Fruit fly (Drosophila melanogaster) whole organism, pupa: ENCODE results near the gene CG7728.

ENCODE experiments used
- CG10348 ChIP-seq: fragments of 200-800 bp; sonication (Bioruptor generic); IDR thresholded peaks from 2 replicates; pipeline ENCODE4 v1.3.6; 2022; ENCODE audit warnings: missing biosample characterization, missing genetic modification characterization
- CG12605 ChIP-seq: fragments of 200-800 bp; sonication (Bioruptor generic); IDR thresholded peaks from 2 replicates; pipeline ENCODE4 v1.3.6; 2022; ENCODE audit warnings: missing biosample characterization, missing genetic modification characterization
- CG13204 ChIP-seq: fragments of 200-800 bp; sonication (Bioruptor generic); optimal IDR thresholded peaks from 2 replicates; lab custom pipeline; 2018; ENCODE audit warnings: missing biosample characterization, mild to moderate bottlenecking, missing genetic modification characterization, moderate library complexity
- CG14655 ChIP-seq: fragments of 200-800 bp; sonication (Bioruptor generic); optimal IDR thresholded peaks from 3 replicates; lab custom pipeline; 2017; ENCODE audit warnings: mild to moderate bottlenecking, missing biosample characterization, missing genetic modification reagents, missing genetic modification characterization
- CG15710 ChIP-seq: fragments of 200-800 bp; sonication (Bioruptor generic); optimal IDR thresholded peaks from 2 replicates; lab custom pipeline; 2018; ENCODE audit warnings: missing biosample characterization, mild to moderate bottlenecking, missing genetic modification characterization, moderate library complexity
- CG17806 ChIP-seq: fragments of 200-800 bp; sonication (Bioruptor generic); optimal IDR thresholded peaks from 2 replicates; lab custom pipeline; 2018; ENCODE audit warnings: missing biosample characterization, mild to moderate bottlenecking, missing genetic modification characterization, moderate library complexity
- CG32121 ChIP-seq: fragments of 200-800 bp; sonication (Bioruptor generic); IDR thresholded peaks from 2 replicates; pipeline ENCODE4 v1.3.6; 2022; ENCODE audit warnings: missing biosample characterization, missing genetic modification characterization
- CG34367 ChIP-seq: fragments of 200-800 bp; sonication (Bioruptor generic); optimal IDR thresholded peaks from 2 replicates; lab custom pipeline; 2018; ENCODE audit warnings: missing biosample characterization, mild to moderate bottlenecking, missing genetic modification characterization
- CG4496 ChIP-seq: fragments of 200-800 bp; sonication (Bioruptor generic); IDR thresholded peaks from 3 replicates; pipeline ENCODE4 v1.3.6; 2022; ENCODE audit warnings: missing biosample characterization, missing genetic modification characterization
- CG8159 ChIP-seq: fragments of 200-800 bp; sonication (Bioruptor generic); optimal IDR thresholded peaks from 3 replicates; lab custom pipeline; 2018; ENCODE audit warnings: missing biosample characterization, mild to moderate bottlenecking, missing genetic modification characterization, moderate library complexity
- CG8301 ChIP-seq: fragments of 200-800 bp; sonication (Bioruptor generic); optimal IDR thresholded peaks from 2 replicates; lab custom pipeline; 2018; ENCODE audit warnings: missing biosample characterization, mild to moderate bottlenecking, missing genetic modification characterization
- CG9948 ChIP-seq: fragments of 200-800 bp; sonication (Bioruptor generic); optimal IDR thresholded peaks from 2 replicates; lab custom pipeline; 2018; ENCODE audit warnings: missing biosample characterization, mild to moderate bottlenecking, missing genetic modification characterization, moderate library complexity
- D1 ChIP-seq: fragments of 200-800 bp; sonication (Bioruptor generic); optimal IDR thresholded peaks from 2 replicates; lab custom pipeline; 2018; ENCODE audit warnings: missing biosample characterization, mild to moderate bottlenecking, missing genetic modification characterization, moderate library complexity
- EcR ChIP-seq: fragments of 200-800 bp; sonication (Bioruptor generic); optimal IDR thresholded peaks from 3 replicates; lab custom pipeline; 2019; ENCODE audit warnings: missing biosample characterization, missing genetic modification characterization, mild to moderate bottlenecking, moderate library complexity, missing genetic modification reagents
- Ets98B ChIP-seq: fragments of 200-800 bp; sonication (Bioruptor generic); IDR thresholded peaks from 2 replicates; pipeline ENCODE4 v1.3.6; 2022; ENCODE audit warnings: missing biosample characterization, missing genetic modification characterization
- Pif1A ChIP-seq: fragments of 200-800 bp; sonication (Bioruptor generic); optimal IDR thresholded peaks from 3 replicates; lab custom pipeline; 2016; ENCODE audit warnings: missing biosample characterization, missing genetic modification characterization
- Pif1B ChIP-seq: fragments of 200-800 bp; sonication (Bioruptor generic); optimal IDR thresholded peaks from 3 replicates; lab custom pipeline; 2016; ENCODE audit warnings: missing biosample characterization, missing genetic modification characterization
- Snoo ChIP-seq: fragments of 200-800 bp; sonication (Bioruptor generic); optimal IDR thresholded peaks from 3 replicates; lab custom pipeline; 2017; ENCODE audit warnings: missing biosample characterization, mild to moderate bottlenecking, missing genetic modification characterization, inconsistent platforms
- fd96Ca ChIP-seq: fragments of 200-800 bp; sonication (Bioruptor generic); IDR thresholded peaks from 3 replicates; pipeline ENCODE4 v1.3.6; 2022; ENCODE audit warnings: missing biosample characterization, missing genetic modification characterization
- gl ChIP-seq: fragments of 200-800 bp; sonication (Bioruptor generic); optimal IDR thresholded peaks from 2 replicates; lab custom pipeline; 2018; ENCODE audit warnings: missing biosample characterization, mild to moderate bottlenecking, missing genetic modification characterization
- rn ChIP-seq: fragments of 200-800 bp; sonication (Bioruptor generic); IDR thresholded peaks from 2 replicates; pipeline ENCODE4 v1.3.6; 2022; ENCODE audit warnings: missing biosample characterization, missing genetic modification characterization

The CG7728 gene

DNA sequence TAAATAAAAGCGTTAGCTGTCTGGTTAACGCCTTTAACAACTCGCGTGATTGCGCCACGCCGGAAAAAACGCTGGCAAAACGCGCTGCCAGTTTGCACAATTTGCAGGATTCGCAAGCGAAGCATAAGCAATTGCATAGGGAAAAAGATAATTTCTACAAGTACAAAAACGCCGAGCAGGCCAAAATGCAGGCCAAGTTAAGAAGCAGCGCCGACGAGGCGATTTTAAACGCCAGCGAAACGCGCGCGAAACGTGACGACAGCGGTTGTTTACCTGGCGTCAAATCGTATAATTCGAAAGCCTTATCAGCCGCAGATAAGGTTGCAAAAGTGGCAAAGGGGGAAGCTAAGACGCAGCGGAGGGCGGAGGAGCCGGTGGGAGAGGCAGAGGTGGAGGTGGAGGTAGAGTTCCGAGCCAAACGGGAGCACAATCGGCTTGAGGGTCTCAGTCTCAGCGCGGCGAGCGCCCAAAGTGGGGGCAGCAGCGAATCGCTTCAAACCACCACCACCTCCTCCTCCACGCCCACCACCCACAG is 35.2 kb upstream of the CG7728 start:
- TF ChIP-seq rn (GFP tag; lab: Robert Waterston, UW) (no peak), EcR (peak; percentile 27), CG4496 (GFP tag; lab: Robert Waterston, UW) (0 out of 3 replicates have a peak, but pooled peaks have one; percentile 9), CG13204 (GFP tag; lab: Kevin White, UChicago) (no peak), CG12605 (no peak)
- TF ChIP-seq, all 21 proteins: peak for 2

DNA sequence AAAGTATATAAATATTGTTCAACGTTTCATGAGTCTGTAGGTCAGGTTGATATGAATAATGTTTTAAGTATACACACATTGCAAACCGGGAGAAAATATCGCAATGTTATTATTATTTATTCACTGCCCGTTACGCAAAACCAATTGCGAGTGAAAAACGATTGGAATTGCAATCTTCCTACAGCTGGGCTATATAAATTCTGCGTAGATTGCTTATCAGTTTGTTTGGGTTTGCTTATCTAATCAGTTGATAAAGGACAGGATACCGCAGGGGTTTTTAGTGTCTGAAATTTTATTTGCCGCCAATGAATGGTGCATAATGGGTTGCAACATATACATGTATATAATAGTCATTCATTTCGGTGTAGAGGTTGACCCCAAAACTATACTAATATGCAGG is 32.3 kb upstream of the CG7728 start:
- TF ChIP-seq CG8301 (tag; lab: Kevin White, UChicago) (no peak), CG10348 (no peak), CG13204 (GFP tag; lab: Kevin White, UChicago) (no peak), CG4496 (GFP tag; lab: Robert Waterston, UW) (no peak)

- no peak for TF ChIP-seq CG14655 (GFP tag; lab: Kevin White, UChicago)
- TF ChIP-seq fd96Ca (GFP tag; lab: Robert Waterston, UW): no peak
- TF ChIP-seq CG17806 (tag; lab: Kevin White, UChicago): no peak
- no peak for TF ChIP-seq Pif1A (GFP tag; lab: Kevin White, UChicago)
- no peak for TF ChIP-seq CG12605
- TF ChIP-seq CG10348: no peak
- no peak for TF ChIP-seq CG15710 (tag; lab: Kevin White, UChicago)
- no peak for TF ChIP-seq EcR
- no peak for TF ChIP-seq D1
- TF ChIP-seq CG4496 (GFP tag; lab: Robert Waterston, UW): no peak
- TF ChIP-seq CG32121 (GFP tag; lab: Robert Waterston, UW): no peak
- no peak for TF ChIP-seq CG13204 (GFP tag; lab: Kevin White, UChicago)
- no peak for TF ChIP-seq Ets98B (GFP tag; lab: Robert Waterston, UW)
- TF ChIP-seq CG34367 (tag; lab: Kevin White, UChicago): no peak
- TF ChIP-seq CG8159 (tag; lab: Kevin White, UChicago): no peak
- no peak for TF ChIP-seq CG8301 (tag; lab: Kevin White, UChicago)
- TF ChIP-seq CG9948: no peak
- no peak for TF ChIP-seq gl (tag; lab: Kevin White, UChicago)
- TF ChIP-seq Pif1B (GFP tag; lab: Kevin White, UChicago): no peak
These were observed 31.4 kb upstream of the CG7728 start for dm6 chr3L:16984813-16985387.

dm6 chr3L:16985578-16985977 is 30.8 kb upstream of the CG7728 start:
- TF ChIP-seq CG17806 (tag; lab: Kevin White, UChicago) (no peak), CG4496 (GFP tag; lab: Robert Waterston, UW) (no peak), CG32121 (GFP tag; lab: Robert Waterston, UW) (no peak), CG9948 (no peak), fd96Ca (GFP tag; lab: Robert Waterston, UW) (no peak), Ets98B (GFP tag; lab: Robert Waterston, UW) (no peak; the same call in 1 of the 2 replicates), CG10348 (no peak), D1 (no peak), Pif1A (GFP tag; lab: Kevin White, UChicago) (no peak), rn (GFP tag; lab: Robert Waterston, UW) (no peak), CG15710 (tag; lab: Kevin White, UChicago) (no peak), CG8159 (tag; lab: Kevin White, UChicago) (no peak), CG12605 (no peak), Pif1B (GFP tag; lab: Kevin White, UChicago) (no peak), CG34367 (tag; lab: Kevin White, UChicago) (no peak), CG8301 (tag; lab: Kevin White, UChicago) (no peak), gl (tag; lab: Kevin White, UChicago) (no peak)

DNA sequence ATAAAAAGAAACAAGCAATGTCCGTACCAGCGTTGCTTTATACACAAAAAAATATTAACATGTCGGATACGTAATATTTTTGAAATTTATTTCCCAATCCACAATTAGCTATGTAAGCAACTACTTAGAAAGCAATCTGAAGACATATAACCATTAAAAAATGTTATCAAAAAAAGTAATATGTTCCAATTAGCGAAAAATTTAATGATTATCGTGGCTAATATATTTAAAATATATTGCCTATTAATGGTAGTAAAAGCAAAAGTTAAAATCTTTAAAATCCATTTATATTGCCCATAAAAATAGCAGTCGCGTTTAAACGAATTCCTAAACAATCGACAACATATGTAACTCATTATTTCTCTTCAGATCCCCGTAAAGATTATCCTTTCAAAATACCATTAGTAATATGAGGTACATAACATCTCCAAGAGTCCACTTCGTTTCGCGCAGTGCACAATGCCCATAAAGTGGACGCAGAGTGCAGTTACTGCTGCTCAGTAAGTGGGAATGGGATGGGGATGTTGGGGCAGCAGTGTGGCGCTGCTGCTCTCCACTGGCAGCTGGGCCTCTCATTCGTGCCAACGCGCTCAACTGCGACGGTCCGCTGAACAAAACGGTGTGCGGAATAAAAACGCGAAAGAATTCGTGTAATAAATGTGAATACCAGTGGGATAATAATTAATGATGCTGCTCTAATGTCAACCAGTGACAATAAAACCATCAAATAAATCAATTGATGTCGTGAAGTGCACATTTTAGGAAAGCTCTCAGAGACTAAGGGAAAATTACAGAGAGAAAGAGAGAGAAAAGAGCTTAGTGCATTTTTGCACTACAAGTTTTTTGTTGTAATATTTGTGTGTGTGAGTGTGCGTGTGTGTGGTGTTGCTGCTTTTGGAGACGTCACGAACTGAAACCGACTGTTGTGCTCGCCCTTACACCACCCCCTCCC is 30.0 kb upstream of the CG7728 start:
- TF ChIP-seq Pif1A (GFP tag; lab: Kevin White, UChicago) (peak; percentile 64), gl (tag; lab: Kevin White, UChicago) (peak; percentile 38), CG15710 (tag; lab: Kevin White, UChicago) (peak; percentile 77), CG34367 (tag; lab: Kevin White, UChicago) (peak; percentile 60), CG8301 (tag; lab: Kevin White, UChicago) (peak; percentile 78), Pif1B (GFP tag; lab: Kevin White, UChicago) (peak; percentile 70), CG12605 (no peak), D1 (peak; percentile 48), CG17806 (tag; lab: Kevin White, UChicago) (peak; percentile 59), fd96Ca (GFP tag; lab: Robert Waterston, UW) (peak; percentile 78), CG10348 (no peak), CG4496 (GFP tag; lab: Robert Waterston, UW) (peak; percentile 78), CG32121 (GFP tag; lab: Robert Waterston, UW) (peak; percentile 72), rn (GFP tag; lab: Robert Waterston, UW) (peak; percentile 57; the same call in 1 of the 2 replicates), CG9948 (peak; percentile 71), CG14655 (GFP tag; lab: Kevin White, UChicago) (peak; percentile 89), EcR (peak; percentile 63), Snoo (tag; lab: Kevin White, UChicago) (peak; percentile 73), CG8159 (tag; lab: Kevin White, UChicago) (peak; percentile 82), Ets98B (GFP tag; lab: Robert Waterston, UW) (peak; percentile 82), CG13204 (GFP tag; lab: Kevin White, UChicago) (peak; percentile 63)
